Fruit fly (Drosophila melanogaster) S2 (cell line): ENCODE measurements around the gene CG4278.

Experiments
- CG8478 ChIP-seq: fragments of >200 bp; optimal IDR thresholded peaks from 2 replicates; lab custom pipeline; 2018
- CTCF ChIP-seq, 2 experiments: fragments of >200 bp; optimal IDR thresholded peaks; 2 replicates each; lab custom pipeline; 2018

dm6 chr2L:16365603-16366002, 38.7 kb downstream of the CG4278 start, which contains the start of gene jhamt:
- no peak for TF ChIP-seq CG8478 (lab: Kevin White, UChicago)
- TF ChIP-seq CTCF (optimal IDR thresholded peaks at IDR 0.05; lab: Kevin White, UChicago), result no peak
